Worm (Caenorhabditis elegans): ENCODE measurements around the gene cyp-35A4.

ce11 chrV:3994048-3994447 is 37.4 kb upstream of the cyp-35A4 start, which contains the start of gene K09D9.9:
- no peak for TF ChIP-seq isw-1 (GFP tag; IDR thresholded peaks at IDR 0.05)
- TF ChIP-seq lin-39 (tag; optimal IDR thresholded peaks at IDR 0.05) = no peak
- no peak for TF ChIP-seq nhr-11 (tag; optimal IDR thresholded peaks at IDR 0.05)
- no peak for TF ChIP-seq snpc-4 (tag; optimal IDR thresholded peaks at IDR 0.05)
- no peak for TF ChIP-seq lsy-2 (tag; optimal IDR thresholded peaks at IDR 0.05)
- no peak for TF ChIP-seq pqm-1 (tag; optimal IDR thresholded peaks at IDR 0.05)
- no peak for TF ChIP-seq Y116A8C.19 (tag; optimal IDR thresholded peaks at IDR 0.05; ENCODE audit: borderline replicate concordance)
- TF ChIP-seq nhr-76 (tag; optimal IDR thresholded peaks at IDR 0.05) = no peak

Measured in whole organism, L1 larva.